Fruit fly (Drosophila melanogaster): ENCODE results near the gene TM9SF4.

- TF ChIP-seq so (GFP tag; IDR thresholded peaks at IDR 0.05) (no peak), CG11093 (GFP tag; IDR thresholded peaks at IDR 0.05) (no peak), CG6683 (GFP tag; optimal IDR thresholded peaks at IDR 0.05) (no peak), CG8478 (optimal IDR thresholded peaks at IDR 0.05) (no peak), CG10462 (GFP tag; optimal IDR thresholded peaks at IDR 0.05) (no peak), Pdp1 (GFP tag; optimal IDR thresholded peaks at IDR 0.05) (no peak), Side (GFP tag; optimal IDR thresholded peaks at IDR 0.05) (no peak), nerfin-1 (tag; optimal IDR thresholded peaks at IDR 0.05) (no peak), CG3838 (GFP tag; optimal IDR thresholded peaks at IDR 0.05) (no peak), CG8924 (tag; optimal IDR thresholded peaks at IDR 0.05) (no peak), inv (GFP tag; IDR thresholded peaks at IDR 0.05; ENCODE audit: partially characterized antibody) (no peak), BEAF-32 (GFP tag; optimal IDR thresholded peaks at IDR 0.05) (no peak), CG10543 (GFP tag; optimal IDR thresholded peaks at IDR 0.05) (no peak), pros (GFP tag; optimal IDR thresholded peaks at IDR 0.05) (no peak)
Measured at dm6 chr2L:13820176-13820575, 73.4 kb downstream of the TM9SF4 start.
